Fruit fly (Drosophila melanogaster) Kc167 (cell line): ENCODE results near the gene CG4375.

ENCODE experiments used
- Myc ChIP-seq: fragments of >200 bp; optimal IDR thresholded peaks from 2 replicates; lab custom pipeline; 2017; ENCODE audit warnings: missing external identifiers
- Sin3A ChIP-seq: fragments of >200 bp; optimal IDR thresholded peaks from 2 replicates; lab custom pipeline; 2018; ENCODE audit warnings: missing external identifiers
- h ChIP-seq: fragments of >200 bp; optimal IDR thresholded peaks from 3 replicates; lab custom pipeline; 2018; ENCODE audit warnings: missing external identifiers
- insv ChIP-seq: fragments of >200 bp; optimal IDR thresholded peaks from 3 replicates; lab custom pipeline; 2018; ENCODE audit warnings: missing external identifiers
- psq ChIP-seq: fragments of >200 bp; optimal IDR thresholded peaks from 2 replicates; lab custom pipeline; 2017; ENCODE audit warnings: missing external identifiers
- ttk ChIP-seq: sonication (Bioruptor generic); optimal IDR thresholded peaks from 2 replicates; lab custom pipeline; 2017; ENCODE audit warnings: missing external identifiers

CG4375 gene

dm6 chr2L:1065038-1065437, 38.3 kb upstream of the CG4375 start:
- TF ChIP-seq ttk (lab: Kevin White, UChicago) (no peak), Sin3A (lab: Kevin White, UChicago) (no peak), insv (lab: Kevin White, UChicago) (no peak), h (lab: Kevin White, UChicago) (no peak), psq (lab: Kevin White, UChicago) (no peak), Myc (no peak)

DNA sequence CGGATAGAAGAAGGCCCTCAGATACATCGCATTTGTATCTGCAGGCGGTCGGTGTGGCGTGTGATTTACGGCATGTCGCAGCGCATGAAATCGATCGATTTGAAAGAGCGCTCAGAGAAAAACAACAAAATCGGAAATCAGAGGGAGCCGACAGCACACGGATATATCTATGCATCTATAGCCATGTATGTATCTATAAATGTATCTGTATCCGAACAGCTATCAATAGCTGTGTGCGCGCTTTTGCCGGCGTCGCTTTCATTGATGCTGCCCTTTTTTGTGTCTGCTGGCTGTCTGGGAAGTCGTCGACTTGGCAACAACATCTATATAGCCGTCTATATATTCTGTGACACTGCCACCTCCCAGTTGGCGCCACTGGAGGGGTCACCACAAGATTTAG, 37.8 kb upstream of the CG4375 start:
- TF ChIP-seq Myc (no peak), psq (lab: Kevin White, UChicago) (no peak), ttk (lab: Kevin White, UChicago) (no peak), h (lab: Kevin White, UChicago) (no peak), insv (lab: Kevin White, UChicago) (no peak), Sin3A (lab: Kevin White, UChicago) (no peak)

DNA sequence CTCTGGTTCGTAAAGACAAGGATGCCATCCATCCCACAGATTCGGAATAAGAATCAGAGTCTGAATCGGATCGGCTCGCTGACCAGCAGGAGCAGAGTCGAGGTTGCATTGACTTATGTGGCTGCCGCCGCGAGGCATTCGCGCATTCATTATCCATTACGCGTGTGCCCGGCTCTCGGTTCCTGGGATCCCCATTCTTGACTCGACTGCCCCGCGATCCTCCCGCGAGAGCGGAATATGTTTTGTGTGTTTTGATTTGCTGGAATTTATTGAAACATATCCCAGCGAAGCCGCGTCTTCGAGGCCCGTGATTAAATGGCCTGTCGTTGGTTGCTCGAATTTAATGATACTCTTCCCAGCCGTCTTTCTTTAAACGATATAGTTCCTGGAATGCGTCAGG, 37.0 kb upstream of the CG4375 start:
- no peak for TF ChIP-seq insv (lab: Kevin White, UChicago)
- TF ChIP-seq Sin3A (lab: Kevin White, UChicago), result no peak
- no peak for TF ChIP-seq ttk (lab: Kevin White, UChicago)
- TF ChIP-seq psq (lab: Kevin White, UChicago), result no peak
- TF ChIP-seq h (lab: Kevin White, UChicago), result no peak
- no peak for TF ChIP-seq Myc

dm6 chr2L:1062473-1063363, 36.0 kb upstream of the CG4375 start:
- TF ChIP-seq Sin3A (lab: Kevin White, UChicago) (no peak), ttk (lab: Kevin White, UChicago) (no peak), insv (lab: Kevin White, UChicago) (no peak), Myc (no peak), psq (lab: Kevin White, UChicago) (no peak), h (lab: Kevin White, UChicago) (no peak)

DNA sequence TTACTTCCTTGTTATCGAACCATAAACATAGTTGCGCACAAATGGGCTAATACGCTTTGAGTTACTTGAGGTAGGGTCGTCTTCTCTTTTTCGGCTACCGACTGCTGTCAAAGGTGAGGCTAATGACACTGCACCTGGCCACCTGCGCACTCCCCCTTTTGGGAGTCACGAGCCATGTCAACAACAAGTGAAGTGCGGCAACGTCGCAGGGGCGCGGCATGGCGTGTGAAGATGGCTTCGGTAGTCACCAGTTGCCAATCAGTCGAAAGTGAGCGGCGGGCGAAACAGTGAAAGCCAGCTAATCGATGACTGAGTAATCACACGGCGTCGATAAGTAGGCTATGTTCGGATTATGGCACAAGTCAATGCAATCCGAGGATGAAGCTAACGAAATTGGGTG, 30.8 kb upstream of the CG4375 start:
- no peak for TF ChIP-seq psq (lab: Kevin White, UChicago)

dm6 chr2L:1056631-1057030, 29.9 kb upstream of the CG4375 start:
- TF ChIP-seq Sin3A (lab: Kevin White, UChicago) (no peak), ttk (lab: Kevin White, UChicago) (no peak)

- no peak for TF ChIP-seq h (lab: Kevin White, UChicago)
- TF ChIP-seq ttk (lab: Kevin White, UChicago), result no peak
- no peak for TF ChIP-seq insv (lab: Kevin White, UChicago)
- no peak for TF ChIP-seq psq (lab: Kevin White, UChicago)
- no peak for TF ChIP-seq Sin3A (lab: Kevin White, UChicago)
- no peak for TF ChIP-seq Myc
Observed at dm6 chr2L:1049361-1049760, 22.7 kb upstream of the CG4375 start.

- no peak for TF ChIP-seq ttk (lab: Kevin White, UChicago)
- no peak for TF ChIP-seq Sin3A (lab: Kevin White, UChicago)
Observed at dm6 chr2L:1048846-1049245, 22.1 kb upstream of the CG4375 start.

DNA sequence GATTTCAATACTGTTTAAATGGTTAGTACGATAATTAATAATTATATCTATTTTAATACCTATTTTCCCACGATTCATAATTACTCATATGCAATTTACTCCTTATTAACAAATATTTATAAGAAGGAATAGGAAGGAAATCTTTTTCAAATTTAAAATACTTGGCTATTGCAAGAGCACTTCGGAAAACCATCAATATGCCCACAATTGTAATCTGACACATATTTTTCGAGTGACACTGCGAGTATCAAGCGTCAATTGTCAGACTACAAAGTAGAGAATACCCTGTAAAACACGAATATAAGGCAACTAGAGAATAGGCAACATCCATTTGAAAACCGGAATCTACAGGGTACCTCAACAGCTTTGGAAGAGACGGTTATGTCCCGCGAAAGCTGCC, 21.7 kb upstream of the CG4375 start:
- TF ChIP-seq h (lab: Kevin White, UChicago), result no peak
- no peak for TF ChIP-seq Myc
- no peak for TF ChIP-seq ttk (lab: Kevin White, UChicago)
- no peak for TF ChIP-seq Sin3A (lab: Kevin White, UChicago)
- TF ChIP-seq insv (lab: Kevin White, UChicago), result no peak
- no peak for TF ChIP-seq psq (lab: Kevin White, UChicago)

DNA sequence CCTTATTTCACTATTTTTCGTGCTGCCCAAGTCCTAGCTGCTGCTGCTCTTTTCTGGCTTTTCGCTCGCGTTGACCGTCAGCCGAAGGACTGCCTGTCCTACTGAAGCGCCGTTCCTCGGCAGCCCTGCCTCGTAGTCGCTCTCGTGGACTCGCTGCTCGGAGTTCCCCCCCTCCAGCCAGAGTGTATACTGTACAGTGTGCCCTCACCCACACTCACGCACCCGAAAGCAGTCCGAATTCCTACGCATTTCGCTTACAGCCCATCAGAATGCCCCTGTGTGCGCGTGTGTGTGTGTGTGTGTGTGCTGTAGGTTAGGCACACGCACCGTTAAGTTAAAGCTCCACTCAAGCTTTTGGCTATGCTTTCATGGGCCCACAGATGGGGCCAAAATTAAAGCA, 21.3 kb upstream of the CG4375 start, which contains the start of gene IA-2:
TSS of gene IA-2 (minus strand) at position 89 of the 400 bp plus-strand sequence.
- TF ChIP-seq insv (lab: Kevin White, UChicago) (no peak), Myc (no peak), h (lab: Kevin White, UChicago) (no peak), Sin3A (lab: Kevin White, UChicago) (no peak), ttk (lab: Kevin White, UChicago) (no peak), psq (lab: Kevin White, UChicago) (no peak)

DNA sequence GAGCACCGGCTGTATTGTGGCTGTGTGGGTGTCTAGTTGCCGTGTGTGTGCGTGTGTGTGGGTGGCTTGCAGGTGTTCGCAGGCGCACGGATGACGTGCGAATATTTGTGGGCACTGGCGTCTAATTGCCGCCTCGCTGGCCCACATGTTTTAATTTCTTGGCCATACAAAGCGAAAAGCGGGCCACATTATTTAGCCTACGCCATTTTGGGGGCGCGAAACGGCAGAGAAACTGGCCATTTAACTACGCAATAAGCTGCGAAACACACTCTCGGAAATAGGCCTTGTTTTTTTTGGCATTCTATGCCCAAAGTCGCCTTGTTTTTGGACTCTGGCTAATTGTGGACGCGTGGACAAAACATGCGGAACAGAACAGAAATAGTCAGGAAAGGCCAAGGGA, 20.5 kb upstream of the CG4375 start:
- TF ChIP-seq insv (lab: Kevin White, UChicago), result no peak
- no peak for TF ChIP-seq psq (lab: Kevin White, UChicago)

- TF ChIP-seq psq (lab: Kevin White, UChicago) (no peak), ttk (lab: Kevin White, UChicago) (no peak), insv (lab: Kevin White, UChicago) (no peak), h (lab: Kevin White, UChicago) (no peak), Myc (no peak), Sin3A (lab: Kevin White, UChicago) (no peak)
Observed at dm6 chr2L:1043195-1043990, 16.7 kb upstream of the CG4375 start.
